Fruit fly (Drosophila melanogaster): ENCODE results near the gene CG33331.

Gene CG33331

DNA sequence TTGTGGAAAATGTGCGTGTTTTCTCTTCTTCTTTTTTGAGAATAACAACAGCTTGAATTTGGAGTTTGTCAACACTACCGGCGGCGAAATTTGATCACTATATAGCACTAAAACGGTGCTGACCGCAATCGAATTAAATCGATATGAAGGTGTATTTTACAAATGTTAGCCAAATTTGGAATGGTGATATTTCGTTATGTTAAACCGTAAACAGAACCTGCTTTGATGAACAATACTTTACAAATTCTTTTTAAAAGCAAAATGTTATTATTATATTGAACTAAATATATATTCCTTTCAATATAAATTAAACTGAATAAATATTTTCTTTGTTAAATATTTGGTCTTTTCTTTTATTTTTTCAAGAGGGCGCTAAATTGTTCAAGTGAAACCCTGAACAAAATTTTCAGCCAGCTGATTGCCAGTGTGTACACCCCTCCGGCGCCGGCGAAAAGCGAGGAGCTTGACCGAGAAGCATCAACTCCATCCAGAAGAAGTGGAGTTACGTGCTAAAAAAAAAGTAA, at the start of gene CG33331, which contains the start of the genes Rrp6 and CG33332:
Gene CG33331, plus strand, starts transcription at position 446 of the 524 bp plus-strand sequence.
Gene Rrp6, minus strand, starts transcription at position 236 of the 524 bp plus-strand sequence.
Gene CG33332, plus strand, starts transcription at position 446 of the 524 bp plus-strand sequence.
- TF ChIP-seq noc (tag; optimal IDR thresholded peaks at IDR 0.05) = peak; percentile 74

- no peak for TF ChIP-seq noc (tag; optimal IDR thresholded peaks at IDR 0.05)
Observed at dm6 chr3R:14844743-14845142, 41.5 kb upstream of the CG33331 start, which contains the start of gene CG3610. Gene CG3610 (plus strand): TSS chr3R:14845043.

DNA sequence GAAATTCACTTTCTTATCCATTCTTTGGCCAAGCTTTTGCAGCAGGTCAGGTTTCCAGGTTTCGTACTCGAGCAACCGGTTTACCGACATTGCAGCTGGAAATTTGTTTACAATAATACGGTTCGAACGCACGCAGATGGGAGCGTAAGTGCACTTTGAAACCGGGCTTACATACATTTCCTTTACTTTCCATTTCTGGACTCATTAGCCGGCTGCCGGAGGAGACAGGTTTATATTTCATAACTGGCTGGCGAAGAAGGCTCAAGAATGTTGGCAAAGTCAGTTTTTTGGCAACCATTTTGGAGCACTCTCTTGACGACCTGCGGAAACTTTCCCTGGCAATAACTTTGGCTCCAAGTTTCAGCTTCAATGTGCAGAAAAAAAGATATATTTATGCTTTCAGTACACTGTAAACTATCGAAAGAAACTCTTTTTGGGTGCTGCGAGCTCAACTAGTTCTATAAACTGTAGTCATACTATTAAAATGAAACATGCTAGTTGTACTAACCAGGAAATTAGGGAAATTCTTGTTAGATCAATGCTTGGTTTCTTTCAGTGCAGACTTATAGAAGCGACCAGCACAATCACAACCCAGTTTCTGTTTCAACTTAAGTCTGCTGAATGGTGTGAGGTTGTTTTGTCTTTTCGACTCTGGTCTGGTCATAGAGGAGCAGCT, 39.2 kb upstream of the CG33331 start:
- TF ChIP-seq noc (tag; optimal IDR thresholded peaks at IDR 0.05) = no peak

DNA sequence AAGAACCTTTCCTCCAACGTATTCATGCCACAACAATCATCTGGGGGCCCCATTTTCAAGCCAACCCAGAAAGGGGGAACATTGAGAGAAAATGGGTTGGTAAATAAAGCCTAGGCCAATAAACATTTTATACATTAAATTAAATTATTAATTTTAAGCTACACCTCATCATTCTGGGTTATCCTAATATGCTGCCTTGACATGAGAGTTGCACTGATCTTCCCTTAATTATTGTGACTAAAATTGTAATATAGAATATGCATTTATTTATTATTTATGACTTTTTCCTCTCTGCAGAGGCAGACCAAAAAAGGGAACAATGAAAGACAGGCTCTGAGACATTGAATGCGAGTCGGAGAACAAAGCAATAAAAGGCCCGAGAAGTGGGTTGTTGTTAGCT, 38.4 kb upstream of the CG33331 start:
- no peak for TF ChIP-seq noc (tag; optimal IDR thresholded peaks at IDR 0.05)

DNA sequence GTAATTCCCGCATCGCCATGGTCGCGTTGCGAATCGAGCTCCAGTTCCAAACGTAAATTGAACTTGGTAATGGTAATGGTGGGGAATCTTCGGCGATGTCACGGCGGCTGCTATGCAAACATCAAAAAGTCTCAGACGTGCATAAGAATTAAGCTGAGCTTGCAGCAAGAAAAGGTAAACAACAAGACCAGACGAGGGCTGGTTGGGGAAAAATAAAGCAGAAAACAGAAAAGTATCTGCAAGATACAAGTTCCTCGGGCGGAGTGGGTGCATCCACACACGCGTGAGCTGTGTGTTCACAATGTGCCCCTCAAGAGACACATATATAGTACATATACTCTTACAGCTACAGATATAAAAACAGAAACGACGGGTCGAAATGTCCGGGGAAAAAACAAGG, 33.6 kb upstream of the CG33331 start:
- no peak for TF ChIP-seq noc (tag; optimal IDR thresholded peaks at IDR 0.05)

DNA sequence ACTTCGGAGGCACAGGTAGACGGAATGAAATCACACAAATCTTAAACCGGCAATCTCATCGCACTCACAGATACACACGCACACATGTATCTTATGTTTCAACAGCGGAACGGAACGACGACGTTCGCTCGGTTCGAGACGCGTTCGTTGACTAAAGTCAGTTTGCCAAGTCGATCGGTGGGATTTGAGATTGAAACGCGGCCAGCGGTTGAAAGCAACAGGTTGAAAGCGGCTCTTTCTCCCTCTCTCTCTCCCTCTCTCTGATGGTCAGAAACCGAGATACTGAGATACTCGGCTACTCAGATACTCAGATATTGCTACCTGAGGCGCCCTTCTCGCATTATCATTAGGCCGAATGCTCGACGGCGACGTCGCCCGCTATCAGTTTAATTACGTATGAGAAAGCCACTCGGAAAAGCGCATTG, 32.5 kb upstream of the CG33331 start:
- TF ChIP-seq noc (tag; optimal IDR thresholded peaks at IDR 0.05) = peak; percentile 48

DNA sequence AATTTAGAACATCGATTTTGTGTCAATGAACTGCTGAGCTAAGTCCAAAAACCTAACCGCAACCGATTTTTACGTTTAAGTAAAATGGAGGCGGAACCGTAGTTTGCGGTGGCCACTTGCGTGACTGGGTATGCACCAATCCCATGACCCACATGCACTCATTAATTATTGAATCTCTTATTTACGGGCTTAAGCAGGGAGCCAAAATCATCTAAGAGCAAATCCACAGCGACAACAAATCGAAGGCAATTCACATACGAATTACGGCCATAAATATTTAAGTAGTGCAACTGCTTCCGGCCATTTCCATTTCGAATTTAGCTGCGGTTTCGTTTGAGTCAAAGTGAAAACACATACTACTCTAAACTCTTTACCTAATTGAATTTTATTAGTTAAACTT, 21.4 kb upstream of the CG33331 start:
- no peak for TF ChIP-seq noc (tag; optimal IDR thresholded peaks at IDR 0.05)

dm6 chr3R:14873345-14873744, 12.9 kb upstream of the CG33331 start:
- no peak for TF ChIP-seq noc (tag; optimal IDR thresholded peaks at IDR 0.05)

DNA sequence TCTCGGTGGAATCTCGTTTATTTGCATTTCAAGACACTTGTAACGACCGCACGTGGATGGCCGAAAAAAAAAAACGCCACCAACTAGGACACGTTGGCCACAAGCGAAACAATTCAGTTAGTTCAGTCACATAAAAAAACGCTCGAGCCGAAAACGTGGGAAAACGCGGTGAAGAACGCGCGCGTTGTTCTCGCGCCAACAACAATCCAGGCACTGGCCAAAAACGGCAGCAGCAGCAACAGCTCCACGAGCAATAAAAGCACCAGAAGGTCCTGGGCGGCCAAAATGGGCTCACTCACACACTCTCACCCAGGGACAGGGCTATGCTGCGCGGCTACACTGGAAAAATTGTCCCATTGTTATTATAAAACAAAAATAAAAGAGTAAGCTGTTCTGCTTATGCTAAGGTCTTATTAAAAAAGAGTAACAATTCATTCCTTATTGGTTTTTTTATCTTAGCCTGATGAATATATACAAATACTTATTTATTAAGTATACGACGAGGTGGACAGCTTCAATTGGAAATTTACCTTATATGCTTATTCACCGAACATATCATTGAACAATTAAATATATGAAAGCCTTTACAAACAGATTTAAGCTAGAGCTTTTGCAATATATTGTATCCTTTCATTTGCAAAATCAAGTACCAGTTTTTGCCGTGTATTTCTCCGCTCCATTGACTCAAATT, 10.8 kb upstream of the CG33331 start, which contains the start of gene btsz:
Gene btsz, minus strand, starts transcription at position 215 of the 691 bp plus-strand sequence.
- no peak for TF ChIP-seq noc (tag; optimal IDR thresholded peaks at IDR 0.05)

DNA sequence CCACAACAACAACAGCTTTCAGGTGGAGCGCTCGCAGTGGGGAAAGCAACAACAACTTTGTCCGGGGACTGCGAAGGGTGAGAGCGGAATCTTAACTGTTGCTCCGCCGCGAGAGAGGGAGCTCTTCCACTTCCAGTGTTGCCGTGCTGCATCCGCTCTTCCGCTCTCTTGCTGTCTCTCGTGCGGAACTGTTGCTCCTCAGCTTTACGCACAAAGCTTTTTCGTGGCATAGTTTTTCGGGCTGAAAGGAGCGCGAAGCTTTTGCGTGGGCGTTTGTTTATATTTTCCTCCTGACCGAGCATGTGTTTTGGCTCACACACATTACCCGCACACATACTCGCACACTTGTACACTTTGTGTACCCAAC, 10.3 kb upstream of the CG33331 start:
- TF ChIP-seq noc (tag; optimal IDR thresholded peaks at IDR 0.05) = no peak

DNA sequence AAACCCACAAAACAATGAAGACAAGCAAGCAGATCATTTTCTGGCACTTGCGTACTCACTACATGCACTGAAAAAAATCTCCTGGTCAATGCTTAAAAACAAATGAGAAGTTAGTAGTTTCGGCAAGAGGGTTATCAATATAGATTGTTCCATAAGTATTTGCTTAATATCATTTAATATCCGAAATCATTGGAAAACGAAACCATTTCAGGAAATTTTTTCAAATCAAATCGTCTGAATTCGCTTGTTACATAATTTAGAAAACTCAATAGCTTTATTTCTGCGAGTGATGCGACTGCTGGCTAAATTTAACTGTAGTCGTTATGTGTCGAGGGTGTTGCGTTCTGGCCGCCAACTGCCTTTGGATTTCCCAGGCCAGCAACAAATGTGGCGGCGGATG, 8.1 kb upstream of the CG33331 start:
- no peak for TF ChIP-seq noc (tag; optimal IDR thresholded peaks at IDR 0.05)

DNA sequence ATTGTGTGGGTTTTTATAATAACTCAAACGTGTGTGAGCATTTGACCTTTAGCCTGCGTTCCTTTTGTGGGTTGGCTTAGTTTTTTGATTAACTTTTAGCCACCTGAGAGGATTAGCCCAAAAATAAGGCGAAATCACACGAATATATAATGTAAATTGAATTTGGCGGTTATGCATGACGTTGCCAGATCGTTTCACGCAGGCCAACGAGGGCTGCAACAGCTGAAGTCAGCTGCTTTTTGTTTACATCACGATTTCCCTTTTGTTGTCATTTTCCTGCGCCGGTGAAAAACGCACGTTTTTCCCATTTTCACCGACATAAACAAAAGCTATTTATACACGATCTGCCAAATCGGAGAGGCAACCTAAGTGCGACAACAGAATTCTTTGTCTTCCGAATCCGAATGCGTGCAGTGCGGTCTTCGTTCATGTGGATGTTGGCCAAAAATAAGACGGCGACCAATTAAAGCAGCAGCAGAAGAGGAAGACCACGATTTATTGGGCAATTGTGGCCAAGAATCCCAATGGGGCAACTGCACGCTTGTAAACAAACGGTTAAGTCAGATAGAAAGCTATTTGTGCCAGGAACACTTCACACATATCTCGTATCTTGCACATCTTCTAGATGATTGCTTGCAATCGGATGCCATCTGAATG, 6.9 kb upstream of the CG33331 start, which contains the start of gene CG3631:
Gene CG3631, plus strand, starts transcription at position 251 of the 657 bp plus-strand sequence.
- no peak for TF ChIP-seq noc (tag; optimal IDR thresholded peaks at IDR 0.05)

dm6 chr3R:14880861-14881260, 5.4 kb upstream of the CG33331 start:
- no peak for TF ChIP-seq noc (tag; optimal IDR thresholded peaks at IDR 0.05)

DNA sequence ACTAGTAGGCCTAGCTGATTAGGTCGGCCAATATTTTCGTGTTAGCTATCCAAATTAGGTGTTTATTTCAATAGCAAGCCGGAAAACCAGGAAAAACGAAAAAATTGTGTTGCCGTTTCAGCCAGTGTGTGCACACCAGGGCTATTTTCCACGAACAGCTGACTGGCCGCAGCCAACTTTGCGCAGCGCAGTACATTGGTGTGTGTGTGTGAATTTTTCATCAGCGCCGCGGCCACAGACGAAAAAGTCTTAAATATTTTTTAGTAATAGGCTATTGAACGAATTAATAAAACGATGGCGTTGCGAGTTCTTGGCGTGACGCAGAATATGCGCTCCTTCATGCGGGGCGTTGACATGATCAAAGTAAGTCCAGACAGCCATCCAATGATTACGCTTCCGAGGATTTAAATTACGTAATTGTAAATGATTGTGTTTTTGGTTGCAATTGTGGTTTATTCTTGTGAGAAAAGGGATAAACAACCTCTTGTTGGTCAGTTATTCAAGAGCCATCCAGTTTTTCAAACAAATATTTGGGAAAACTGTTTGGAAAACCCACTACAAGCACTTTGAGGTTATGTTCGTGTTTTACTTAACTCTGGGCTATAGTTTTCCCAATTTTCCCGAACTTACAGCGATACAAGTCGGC, 3.9 kb downstream of the CG33331 start, which contains the start of the genes CycC and UQCR-C1:
Gene CycC, minus strand, starts transcription at position 142 of the 646 bp plus-strand sequence.
Gene UQCR-C1, plus strand, starts transcription at position 168 of the 646 bp plus-strand sequence.
- TF ChIP-seq noc (tag; optimal IDR thresholded peaks at IDR 0.05) = no peak

Data from whole organism, larva.